Fruit fly (Drosophila melanogaster) whole organism, embryonic: Measurements from ENCODE around the gene Pvr.

ENCODE experiments used
- ATbp ChIP-seq: fragments of 200-800 bp; sonication (Bioruptor generic); optimal IDR thresholded peaks from 2 replicates; lab custom pipeline; 2017; ENCODE audit warnings: missing biosample characterization, mild to moderate bottlenecking, missing genetic modification characterization, missing genetic modification reagents
- Blimp-1 ChIP-seq: fragments of 200-800 bp; sonication (Bioruptor generic); optimal IDR thresholded peaks from 3 replicates; lab custom pipeline; 2018; ENCODE audit warnings: missing biosample characterization, missing genetic modification characterization, mild to moderate bottlenecking, moderate library complexity, missing genetic modification reagents
- BtbVII ChIP-seq: fragments of 200-800 bp; sonication (Bioruptor generic); optimal IDR thresholded peaks from 3 replicates; lab custom pipeline; 2017; ENCODE audit warnings: missing biosample characterization, mild to moderate bottlenecking, missing genetic modification characterization
- CG10462 ChIP-seq: fragments of 200-800 bp; sonication (Bioruptor generic); optimal IDR thresholded peaks from 2 replicates; lab custom pipeline; 2016; ENCODE audit warnings: missing biosample characterization, missing genetic modification characterization
- CG10543 ChIP-seq: fragments of 200-800 bp; sonication (Bioruptor generic); optimal IDR thresholded peaks from 3 replicates; lab custom pipeline; 2017; ENCODE audit warnings: missing biosample characterization, mild to moderate bottlenecking, missing genetic modification characterization, moderate library complexity
- CG11085 ChIP-seq: fragments of 200-800 bp; sonication (Bioruptor generic); IDR thresholded peaks from 2 replicates; pipeline ENCODE4 v1.3.6; 2022; ENCODE audit warnings: missing biosample characterization, missing genetic modification characterization
- CG11504 ChIP-seq: fragments of 200-800 bp; sonication (Bioruptor generic); optimal IDR thresholded peaks from 3 replicates; lab custom pipeline; 2019; ENCODE audit warnings: missing biosample characterization, mild to moderate bottlenecking, missing genetic modification characterization, moderate library complexity
- CG12299 ChIP-seq: fragments of 200-800 bp; sonication (Bioruptor generic); optimal IDR thresholded peaks from 2 replicates; lab custom pipeline; 2018; ENCODE audit warnings: missing biosample characterization, mild to moderate bottlenecking, missing genetic modification characterization
- CG17186 ChIP-seq: fragments of 200-800 bp; sonication (Bioruptor generic); optimal IDR thresholded peaks from 3 replicates; lab custom pipeline; 2017; ENCODE audit warnings: missing biosample characterization, missing genetic modification reagents, missing genetic modification characterization
- CG2678 ChIP-seq: fragments of 200-800 bp; sonication (Bioruptor generic); optimal IDR thresholded peaks from 3 replicates; lab custom pipeline; 2019; ENCODE audit warnings: missing biosample characterization, mild to moderate bottlenecking, missing genetic modification characterization, moderate library complexity
- CG2889 ChIP-seq: fragments of 200-800 bp; sonication (Bioruptor generic); IDR thresholded peaks from 3 replicates; pipeline ENCODE4 v1.3.6; 2022; ENCODE audit warnings: missing biosample characterization, missing genetic modification characterization
- CG31224 ChIP-seq: fragments of 200-800 bp; sonication (Bioruptor generic); IDR thresholded peaks from 2 replicates; pipeline ENCODE4 v1.3.6; 2022; ENCODE audit warnings: missing biosample characterization, missing genetic modification characterization
- CG31365 ChIP-seq: fragments of 200-800 bp; sonication (Bioruptor generic); optimal IDR thresholded peaks from 2 replicates; lab custom pipeline; 2018; ENCODE audit warnings: missing biosample characterization, mild to moderate bottlenecking, missing genetic modification characterization
- CG31441 ChIP-seq: fragments of 200-800 bp; sonication (Bioruptor generic); IDR thresholded peaks from 2 replicates; pipeline ENCODE4 v1.3.6; 2022; ENCODE audit warnings: missing biosample characterization, missing genetic modification characterization
- CG32767 ChIP-seq: fragments of 200-800 bp; sonication (Bioruptor generic); IDR thresholded peaks from 2 replicates; pipeline ENCODE4 v1.3.6; 2022; ENCODE audit warnings: missing biosample characterization, missing genetic modification characterization
- CG34224 ChIP-seq: fragments of 200-800 bp; sonication (Bioruptor generic); IDR thresholded peaks from 3 replicates; pipeline ENCODE4 v1.3.6; 2022; ENCODE audit warnings: missing biosample characterization, missing genetic modification characterization; ENCODE audit not compliant: partially characterized antibody
- CG3838 ChIP-seq: fragments of 200-800 bp; sonication (Bioruptor generic); optimal IDR thresholded peaks from 3 replicates; lab custom pipeline; 2016; ENCODE audit warnings: missing biosample characterization, missing genetic modification characterization
- CG5953 ChIP-seq: fragments of 200-800 bp; sonication (Bioruptor generic); IDR thresholded peaks from 2 replicates; pipeline ENCODE4 v1.3.6; 2022; ENCODE audit warnings: missing biosample characterization, missing genetic modification characterization
- CG6765 ChIP-seq: fragments of 200-800 bp; sonication (Bioruptor generic); optimal IDR thresholded peaks from 3 replicates; lab custom pipeline; 2017; ENCODE audit warnings: missing biosample characterization, mild to moderate bottlenecking, missing genetic modification characterization
- CG6813 ChIP-seq: fragments of 200-800 bp; sonication (Bioruptor generic); optimal IDR thresholded peaks from 2 replicates; lab custom pipeline; 2017; ENCODE audit warnings: missing biosample characterization, missing genetic modification characterization, mild to moderate bottlenecking, moderate library complexity, missing genetic modification reagents
- CG8089 ChIP-seq: fragments of 200-800 bp; sonication (Bioruptor generic); optimal IDR thresholded peaks from 3 replicates; lab custom pipeline; 2016; ENCODE audit warnings: missing biosample characterization, missing genetic modification characterization
- CG9876 ChIP-seq: fragments of 200-800 bp; sonication (Bioruptor generic); optimal IDR thresholded peaks from 2 replicates; lab custom pipeline; 2016; ENCODE audit warnings: missing biosample characterization, missing genetic modification characterization
- D ChIP-seq, 2 experiments: fragments of 200-800 bp in 1 of 2; fragments of >200 bp in 1 of 2; sonication (Bioruptor generic) in 1 of 2; optimal IDR thresholded peaks; 2 replicates in 1 of 2; 3 replicates in 1 of 2; lab custom pipeline; 2017; ENCODE audit warnings: mild to moderate bottlenecking in 1 of 2, missing biosample characterization in 1 of 2, missing genetic modification characterization in 1 of 2, missing genetic modification reagents in 1 of 2
- Dp ChIP-seq: fragments of 200-800 bp; sonication (Bioruptor generic); optimal IDR thresholded peaks from 2 replicates; lab custom pipeline; 2018; ENCODE audit warnings: missing biosample characterization, mild to moderate bottlenecking, missing genetic modification characterization, moderate library complexity
- E2f1 ChIP-seq: fragments of 200-800 bp; sonication (Bioruptor generic); IDR thresholded peaks from 2 replicates; pipeline ENCODE4 v1.3.6; 2022; ENCODE audit warnings: missing biosample characterization, missing genetic modification characterization
- HLH54F ChIP-seq: fragments of 200-800 bp; sonication (Bioruptor generic); optimal IDR thresholded peaks from 3 replicates; lab custom pipeline; 2016; ENCODE audit warnings: missing biosample characterization, missing genetic modification characterization
- Max ChIP-seq: fragments of 200-800 bp; sonication (Bioruptor generic); optimal IDR thresholded peaks from 2 replicates; lab custom pipeline; 2016; ENCODE audit warnings: missing biosample characterization, mild to moderate bottlenecking, missing genetic modification characterization
- Mes4 ChIP-seq: fragments of 200-800 bp; sonication (Bioruptor generic); optimal IDR thresholded peaks from 2 replicates; lab custom pipeline; 2016; ENCODE audit warnings: missing biosample characterization, missing genetic modification characterization
- NfI ChIP-seq: fragments of 200-800 bp; sonication (Bioruptor generic); optimal IDR thresholded peaks from 3 replicates; lab custom pipeline; 2018; ENCODE audit warnings: missing biosample characterization, mild to moderate bottlenecking, missing genetic modification characterization, moderate library complexity
- Opbp ChIP-seq: fragments of 200-800 bp; sonication (Bioruptor generic); IDR thresholded peaks from 3 replicates; pipeline ENCODE4 v1.3.6; 2022; ENCODE audit warnings: missing biosample characterization, missing genetic modification characterization; ENCODE audit not compliant: partially characterized antibody
- PHDP ChIP-seq: fragments of 200-800 bp; sonication (Bioruptor generic); optimal IDR thresholded peaks from 3 replicates; lab custom pipeline; 2018; ENCODE audit warnings: missing biosample characterization, mild to moderate bottlenecking, missing genetic modification characterization, moderate library complexity
- Rx ChIP-seq: fragments of 200-800 bp; sonication (Bioruptor generic); IDR thresholded peaks from 2 replicates; pipeline ENCODE4 v1.3.6; 2022; ENCODE audit warnings: missing biosample characterization, missing genetic modification characterization
- TFAM ChIP-seq: fragments of 200-800 bp; sonication (Bioruptor generic); optimal IDR thresholded peaks from 2 replicates; lab custom pipeline; 2017; ENCODE audit warnings: missing biosample characterization, missing genetic modification characterization, inconsistent platforms
- bigmax ChIP-seq: fragments of 200-800 bp; sonication (Bioruptor generic); optimal IDR thresholded peaks from 2 replicates; lab custom pipeline; 2018; ENCODE audit warnings: missing biosample characterization, mild to moderate bottlenecking, missing genetic modification characterization
- cg ChIP-seq: fragments of 200-800 bp; sonication (Bioruptor generic); optimal IDR thresholded peaks from 3 replicates; lab custom pipeline; 2019; ENCODE audit warnings: missing biosample characterization, mild to moderate bottlenecking, missing genetic modification characterization, moderate library complexity
- crp ChIP-seq, 2 experiments: fragments of 200-800 bp; sonication (Bioruptor generic); optimal IDR thresholded peaks; 2 replicates in 1 of 2; 3 replicates in 1 of 2; lab custom pipeline; 2017; ENCODE audit warnings: missing biosample characterization in 2 of 2, missing genetic modification characterization in 2 of 2, mild to moderate bottlenecking in 1 of 2, moderate library complexity in 1 of 2
- fd102C ChIP-seq: fragments of 200-800 bp; sonication (Bioruptor generic); optimal IDR thresholded peaks from 2 replicates; lab custom pipeline; 2018; ENCODE audit warnings: missing biosample characterization, mild to moderate bottlenecking, missing genetic modification characterization, moderate library complexity
- fru ChIP-seq: fragments of >200 bp; optimal IDR thresholded peaks from 2 replicates; lab custom pipeline; 2017
- grau ChIP-seq: fragments of 200-800 bp; optimal IDR thresholded peaks from 3 replicates; lab custom pipeline; 2019; ENCODE audit warnings: missing biosample characterization, mild to moderate bottlenecking, missing genetic modification characterization, moderate library complexity
- gt ChIP-seq: fragments of 200-800 bp; sonication (Bioruptor generic); IDR thresholded peaks from 2 replicates; pipeline ENCODE4 v1.3.6; 2022; ENCODE audit warnings: missing biosample characterization, missing genetic modification characterization
- hbn ChIP-seq: fragments of 200-800 bp; sonication (Bioruptor generic); IDR thresholded peaks from 2 replicates; pipeline ENCODE4 v1.3.6; 2022; ENCODE audit warnings: missing biosample characterization, missing genetic modification characterization; ENCODE audit not compliant: partially characterized antibody
- lilli ChIP-seq: fragments of 200-800 bp; sonication (Bioruptor generic); optimal IDR thresholded peaks from 3 replicates; lab custom pipeline; 2016; ENCODE audit warnings: missing biosample characterization, missing genetic modification characterization
- nmo ChIP-seq: fragments of 200-800 bp; sonication (Bioruptor generic); optimal IDR thresholded peaks from 2 replicates; lab custom pipeline; 2018; ENCODE audit warnings: missing biosample characterization, mild to moderate bottlenecking, missing genetic modification characterization, moderate library complexity
- p53 ChIP-seq: fragments of 200-800 bp; sonication (Bioruptor generic); optimal IDR thresholded peaks from 2 replicates; lab custom pipeline; 2016; ENCODE audit warnings: missing biosample characterization, missing genetic modification characterization
- schlank ChIP-seq: fragments of 200-800 bp; sonication (Bioruptor generic); optimal IDR thresholded peaks from 2 replicates; lab custom pipeline; 2018; ENCODE audit warnings: missing biosample characterization, mild to moderate bottlenecking, missing genetic modification characterization
- slbo ChIP-seq: fragments of 200-800 bp; sonication (Bioruptor generic); IDR thresholded peaks from 2 replicates; pipeline ENCODE4 v1.3.6; 2022; ENCODE audit warnings: missing biosample characterization, missing genetic modification characterization
- tio ChIP-seq: fragments of 200-800 bp; sonication (Bioruptor generic); optimal IDR thresholded peaks from 2 replicates; lab custom pipeline; 2017; ENCODE audit warnings: missing biosample characterization, missing genetic modification characterization, inconsistent platforms
- yki ChIP-seq: fragments of >200 bp; optimal IDR thresholded peaks from 3 replicates; lab custom pipeline; 2018
- zf30C ChIP-seq: fragments of 200-800 bp; sonication (Bioruptor generic); optimal IDR thresholded peaks from 3 replicates; lab custom pipeline; 2018; ENCODE audit warnings: missing biosample characterization, mild to moderate bottlenecking, missing genetic modification characterization

Gene Pvr

DNA sequence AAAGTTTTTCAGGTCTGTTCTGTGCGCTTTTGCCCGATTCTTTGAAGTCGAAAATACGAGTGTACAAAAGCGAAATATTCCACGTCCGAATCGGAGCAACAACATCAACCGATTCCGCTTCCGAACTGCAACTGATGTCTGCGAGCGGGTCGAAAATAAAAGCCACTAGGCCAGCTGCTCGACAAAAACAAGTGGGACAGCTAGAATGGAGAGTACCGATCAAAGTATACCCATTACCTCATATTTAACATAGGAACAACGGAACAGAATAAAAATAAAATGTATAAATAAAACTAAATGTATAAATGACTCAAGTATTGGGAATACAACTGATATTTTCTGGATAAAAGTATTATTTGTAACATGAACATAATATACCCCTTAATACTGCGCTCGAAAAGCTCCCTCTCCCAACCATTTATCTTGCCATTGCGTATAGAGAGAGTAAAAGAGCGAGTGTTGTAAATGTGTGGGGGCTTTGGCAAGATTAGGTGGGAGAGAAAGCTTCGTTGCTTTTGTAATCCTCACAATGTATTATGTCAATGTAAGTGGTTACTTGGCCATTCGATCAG is 34.6 kb downstream of the Pvr start, which contains the start of gene SLC5A11 (continued):
- peak; percentile 97 for TF ChIP-seq PHDP (tag; lab: Kevin White, UChicago)
- peak; percentile 100 for TF ChIP-seq Max
- TF ChIP-seq fru (lab: Kevin White, UChicago) = no peak
- peak; percentile 96 for TF ChIP-seq Blimp-1 (GFP tag; lab: Kevin White, UChicago)
- peak; percentile 85 for TF ChIP-seq Rx
- TF ChIP-seq CG12299 (tag; lab: Kevin White, UChicago) = peak; percentile 85
- TF ChIP-seq CG6813 (GFP tag; lab: Kevin White, UChicago) = peak; percentile 96
- TF ChIP-seq Opbp (GFP tag; lab: Robert Waterston, UW) = no peak; the same call in 2 of the 3 replicates
- TF ChIP-seq CG10543 = peak; percentile 95
- TF ChIP-seq CG31365 (tag; lab: Kevin White, UChicago) = peak; percentile 82
- TF ChIP-seq hbn (GFP tag; lab: Robert Waterston, UW) = no peak
- peak; percentile 45 for TF ChIP-seq bigmax (GFP tag; lab: Kevin White, UChicago)
- TF ChIP-seq yki (lab: Kevin White, UChicago) = no peak
- peak; percentile 5 for TF ChIP-seq Dp (GFP tag; lab: Kevin White, UChicago)
- peak; percentile 99 for TF ChIP-seq lilli (GFP tag; lab: Kevin White, UChicago)
- TF ChIP-seq CG31441 (GFP tag; lab: Robert Waterston, UW) = peak; percentile 94; the same call in 1 of the 2 replicates
- peak in 1 of 2 experiments; percentile 71 for TF ChIP-seq crp (GFP tag; optimal IDR thresholded peaks at IDR 0.05; lab: Kevin White, UChicago)
- TF ChIP-seq CG11504 = peak; percentile 93
- TF ChIP-seq CG31224 (GFP tag; lab: Robert Waterston, UW) = peak; percentile 93
- peak; percentile 95 for TF ChIP-seq CG6765 (GFP tag; lab: Kevin White, UChicago)
- TF ChIP-seq CG2678 (tag; lab: Kevin White, UChicago) = peak; percentile 99
- TF ChIP-seq CG10462 (GFP tag; lab: Kevin White, UChicago) = peak; percentile 96
- peak; percentile 95 for TF ChIP-seq ATbp (GFP tag; lab: Kevin White, UChicago)
- no peak for TF ChIP-seq CG34224 (GFP tag; lab: Robert Waterston, UW)
- peak; percentile 97 for TF ChIP-seq CG3838 (GFP tag; lab: Kevin White, UChicago)
- TF ChIP-seq CG8089 = peak; percentile 31
- peak; percentile 94 for TF ChIP-seq CG11085 (GFP tag; lab: Robert Waterston, UW)
- TF ChIP-seq grau (tag; lab: Kevin White, UChicago) = peak; percentile 92
- TF ChIP-seq cg (GFP tag; lab: Kevin White, UChicago) = peak; percentile 68
- peak; percentile 54 for TF ChIP-seq CG9876 (GFP tag; lab: Kevin White, UChicago)
- peak; percentile 75 for TF ChIP-seq CG17186 (GFP tag; lab: Kevin White, UChicago)
- TF ChIP-seq D (optimal IDR thresholded peaks at IDR 0.05; lab: Kevin White, UChicago) = no peak
- TF ChIP-seq D (GFP tag; optimal IDR thresholded peaks at IDR 0.05; lab: Kevin White, UChicago) = peak; percentile 98
- peak; percentile 97 for TF ChIP-seq BtbVII (GFP tag; lab: Kevin White, UChicago)
- peak; percentile 90 for TF ChIP-seq tio (GFP tag; lab: Kevin White, UChicago)
- TF ChIP-seq CG5953 (GFP tag; lab: Robert Waterston, UW) = peak; percentile 93
- peak; percentile 94 for TF ChIP-seq CG32767 (GFP tag; lab: Robert Waterston, UW)
- TF ChIP-seq gt (GFP tag; lab: Robert Waterston, UW) = peak; percentile 83; the same call in 1 of the 2 replicates
- TF ChIP-seq TFAM (GFP tag; lab: Kevin White, UChicago) = peak; percentile 40
- peak; percentile 70 for TF ChIP-seq schlank (tag; lab: Kevin White, UChicago)
- TF ChIP-seq slbo (GFP tag; lab: Robert Waterston, UW) = peak; percentile 100
- TF ChIP-seq CG2889 (GFP tag; lab: Robert Waterston, UW) = peak; percentile 91
- peak; percentile 97 for TF ChIP-seq E2f1 (GFP tag; lab: Robert Waterston, UW)
- peak; percentile 86 for TF ChIP-seq NfI (GFP tag; lab: Kevin White, UChicago)
- TF ChIP-seq nmo (GFP tag; lab: Kevin White, UChicago) = peak; percentile 100
- TF ChIP-seq HLH54F (GFP tag; lab: Kevin White, UChicago) = peak; percentile 76
- peak; percentile 88 for TF ChIP-seq p53 (GFP tag; lab: Kevin White, UChicago)
- no peak for TF ChIP-seq zf30C (GFP tag; lab: Kevin White, UChicago)
- no peak for TF ChIP-seq Mes4
- no peak for TF ChIP-seq fd102C
